Worm (Caenorhabditis elegans) whole organism, L1 larva: ENCODE data around the gene ilys-3.

Source experiments
- C34B4.2 ChIP-seq: sonication (generic microtip); optimal IDR thresholded peaks from 2 replicates; lab custom pipeline; 2017; ENCODE audit warnings: mild to moderate bottlenecking, missing genetic modification characterization, missing compliant biosample characterization
- Y116A8C.19 ChIP-seq: sonication (generic microtip); optimal IDR thresholded peaks from 2 replicates; lab custom pipeline; 2016; ENCODE audit warnings: missing compliant biosample characterization, missing genetic modification characterization, borderline replicate concordance
- aha-1 ChIP-seq: fragments of 150-350 bp; optimal IDR thresholded peaks from 2 replicates; lab custom pipeline; 2014; ENCODE audit warnings: missing biosample characterization, missing genetic modification characterization
- alr-1 ChIP-seq: fragments of 200-800 bp; sonication (Bioruptor generic); optimal IDR thresholded peaks from 2 replicates; lab custom pipeline; 2018; ENCODE audit warnings: borderline replicate concordance, mild to moderate bottlenecking, missing genetic modification characterization, missing compliant biosample characterization
- ceh-63 ChIP-seq: fragments of 200-800 bp; sonication (Bioruptor generic); optimal IDR thresholded peaks from 2 replicates; lab custom pipeline; 2018; ENCODE audit warnings: mild to moderate bottlenecking, missing genetic modification characterization, missing compliant biosample characterization
- ceh-8 ChIP-seq: fragments of 200-800 bp; sonication (Bioruptor generic); optimal IDR thresholded peaks from 2 replicates; lab custom pipeline; 2018; ENCODE audit warnings: mild to moderate bottlenecking, missing genetic modification characterization, moderate library complexity, missing compliant biosample characterization
- ceh-88 ChIP-seq: fragments of 200-800 bp; sonication (Bioruptor generic); IDR thresholded peaks from 2 replicates; pipeline ENCODE4 v1.3.6; 2022; ENCODE audit warnings: missing genetic modification characterization, missing compliant biosample characterization
- dsc-1 ChIP-seq: sonication (generic microtip); optimal IDR thresholded peaks from 2 replicates; lab custom pipeline; 2016; ENCODE audit warnings: mild to moderate bottlenecking, missing genetic modification characterization, missing compliant biosample characterization
- fkh-10 ChIP-seq: sonication (generic microtip); optimal IDR thresholded peaks from 2 replicates; lab custom pipeline; 2017; ENCODE audit warnings: missing biosample characterization, missing genetic modification reagents, missing genetic modification characterization
- fkh-8 ChIP-seq: sonication (generic microtip); optimal IDR thresholded peaks from 2 replicates; lab custom pipeline; 2016; ENCODE audit warnings: mild to moderate bottlenecking, missing genetic modification characterization, missing compliant biosample characterization
- hlh-17 ChIP-seq: fragments of 200-800 bp; sonication (Bioruptor generic); optimal IDR thresholded peaks from 2 replicates; lab custom pipeline; 2018; ENCODE audit warnings: missing genetic modification characterization, mild to moderate bottlenecking, missing compliant biosample characterization, moderate library complexity, borderline replicate concordance
- hpl-2 ChIP-seq: fragments of 150-350 bp; optimal IDR thresholded peaks from 2 replicates; lab custom pipeline; 2014; ENCODE audit warnings: missing biosample characterization, missing genetic modification reagents, missing genetic modification characterization
- irx-1 ChIP-seq: sonication (generic microtip); optimal IDR thresholded peaks from 2 replicates; lab custom pipeline; 2016; ENCODE audit warnings: missing genetic modification characterization, missing compliant biosample characterization
- jun-1 ChIP-seq: fragments of 150-350 bp; optimal IDR thresholded peaks from 2 replicates; lab custom pipeline; 2014; ENCODE audit warnings: missing biosample characterization, missing genetic modification reagents, missing genetic modification characterization
- nhr-20 ChIP-seq: sonication (generic microtip); optimal IDR thresholded peaks from 2 replicates; lab custom pipeline; 2016; ENCODE audit warnings: mild to moderate bottlenecking, missing genetic modification characterization, missing compliant biosample characterization
- nhr-28 ChIP-seq: fragments of 150-350 bp; optimal IDR thresholded peaks from 2 replicates; lab custom pipeline; 2014; ENCODE audit warnings: missing biosample characterization, missing genetic modification characterization
- pax-3 ChIP-seq: fragments of 200-800 bp; sonication (Bioruptor generic); optimal IDR thresholded peaks from 2 replicates; lab custom pipeline; 2018; ENCODE audit warnings: mild to moderate bottlenecking, missing genetic modification characterization, moderate library complexity, missing compliant biosample characterization
- skn-1 ChIP-seq: fragments of 150-350 bp; optimal IDR thresholded peaks from 2 replicates; lab custom pipeline; 2014; ENCODE audit warnings: missing biosample characterization, missing genetic modification characterization
- tbx-2 ChIP-seq: sonication (generic microtip); optimal IDR thresholded peaks from 2 replicates; lab custom pipeline; 2016; ENCODE audit warnings: missing genetic modification characterization, missing compliant biosample characterization
- unc-30 ChIP-seq: sonication (generic microtip); optimal IDR thresholded peaks from 2 replicates; lab custom pipeline; 2017; ENCODE audit warnings: missing biosample characterization, missing genetic modification characterization
- unc-86 ChIP-seq: sonication (generic microtip); optimal IDR thresholded peaks from 2 replicates; lab custom pipeline; 2016; ENCODE audit warnings: missing genetic modification characterization, missing compliant biosample characterization
- zip-4 ChIP-seq: fragments of 200-800 bp; sonication (Bioruptor generic); optimal IDR thresholded peaks from 2 replicates; lab custom pipeline; 2018; ENCODE audit warnings: mild to moderate bottlenecking, missing genetic modification characterization, moderate library complexity, missing compliant biosample characterization

Gene ilys-3

DNA sequence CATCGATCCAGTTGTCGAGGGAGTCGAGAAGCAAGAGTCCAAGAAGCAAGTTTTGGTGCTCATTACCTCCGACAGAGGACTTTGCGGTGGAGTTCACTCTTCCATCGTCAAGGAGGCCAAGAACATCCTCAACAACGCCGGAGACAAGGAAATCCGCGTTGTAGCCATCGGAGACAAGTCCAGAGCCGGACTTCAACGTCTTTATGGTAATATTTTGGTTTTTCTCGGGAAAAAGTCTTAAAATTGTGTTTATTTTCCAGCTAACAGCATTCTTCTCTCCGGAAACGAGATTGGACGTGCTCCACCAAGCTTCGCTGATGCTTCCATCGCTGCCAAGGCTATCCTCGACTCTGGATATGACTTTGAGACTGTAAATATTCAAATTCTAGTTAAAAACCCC lies 31.8 kb downstream of the ilys-3 start:
- TF ChIP-seq ceh-88 (GFP tag; lab: Robert Waterston, UW), result no peak
- no peak for TF ChIP-seq C34B4.2 (tag; lab: Kevin White, UChicago)
- TF ChIP-seq ceh-8 (GFP tag; lab: Kevin White, UChicago), result peak; percentile 14

DNA sequence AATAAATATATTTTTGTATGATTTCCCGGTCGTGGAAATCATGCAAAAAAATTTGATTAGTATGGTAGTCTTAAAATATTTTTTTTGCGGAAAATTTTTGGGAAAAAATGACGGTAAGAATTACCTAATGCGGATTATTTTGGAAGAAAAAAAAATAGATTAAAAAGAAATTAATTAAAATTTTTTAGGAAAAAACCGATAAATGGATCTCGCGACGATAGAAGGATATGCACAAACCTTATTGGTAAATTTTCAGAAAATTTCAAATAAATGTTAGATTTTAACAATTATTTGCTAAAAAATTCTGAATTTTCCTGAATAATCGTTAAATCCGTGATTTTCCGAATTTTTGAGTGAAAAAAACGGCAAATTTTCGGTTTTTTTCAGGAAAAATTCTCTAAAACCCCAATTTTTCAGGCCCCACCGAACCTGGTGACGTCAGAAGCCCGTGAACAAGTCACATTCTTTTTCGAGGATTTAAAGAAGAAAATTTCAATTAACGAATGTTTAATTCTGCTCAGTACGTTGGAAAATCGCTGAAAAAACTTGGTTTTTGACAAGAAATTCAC lies 33.4 kb downstream of the ilys-3 start, which contains the start of gene Y69A2AR.16:
Gene Y69A2AR.16 (plus strand): TSS at position 189 of the 569 bp plus-strand sequence.
- TF ChIP-seq nhr-20 (tag; lab: Kevin White, UChicago) (no peak), hpl-2 (GFP tag; lab: Kevin White, UChicago) (no peak), unc-30 (tag; lab: Kevin White, UChicago) (no peak), dsc-1 (tag; lab: Kevin White, UChicago) (no peak), alr-1 (tag; lab: Kevin White, UChicago) (no peak), fkh-10 (GFP tag; lab: Kevin White, UChicago) (no peak), pax-3 (tag; lab: Kevin White, UChicago) (no peak), skn-1 (tag; lab: Kevin White, UChicago) (no peak), fkh-8 (tag; lab: Kevin White, UChicago) (no peak), tbx-2 (no peak), unc-86 (no peak)

DNA sequence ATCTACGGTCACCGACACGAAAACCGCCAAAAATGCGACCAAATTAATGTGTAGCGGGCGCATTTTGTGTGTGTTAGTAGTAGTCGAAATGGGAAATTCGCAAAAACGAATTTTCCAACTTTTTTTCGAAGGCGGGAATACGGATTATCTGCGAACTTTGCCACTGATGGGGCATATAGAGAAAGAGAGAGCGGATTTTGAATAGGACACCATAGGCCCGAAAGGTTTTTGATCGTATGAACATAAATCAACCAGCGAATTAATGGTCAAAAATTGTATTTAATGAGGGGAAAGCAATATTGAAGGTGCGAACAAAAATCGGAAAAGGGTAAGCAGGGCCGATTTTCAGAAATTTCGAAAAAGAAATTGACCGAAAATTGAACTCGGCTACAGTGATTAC lies 43.6 kb downstream of the ilys-3 start, which contains the start of gene Y69A2AR.22:
Gene Y69A2AR.22 (minus strand): TSS at position 101 of the 400 bp plus-strand sequence.
- no peak for TF ChIP-seq aha-1 (tag; lab: Kevin White, UChicago)
- TF ChIP-seq zip-4 (GFP tag; lab: Kevin White, UChicago), result no peak
- TF ChIP-seq nhr-28 (tag; lab: Kevin White, UChicago), result no peak
- TF ChIP-seq ceh-63 (GFP tag; lab: Kevin White, UChicago), result no peak
- no peak for TF ChIP-seq Y116A8C.19 (tag; lab: Kevin White, UChicago)
- TF ChIP-seq jun-1, result no peak
- no peak for TF ChIP-seq hlh-17 (GFP tag; lab: Kevin White, UChicago)
- TF ChIP-seq irx-1 (tag; lab: Kevin White, UChicago), result no peak
